Fruit fly (Drosophila melanogaster): ENCODE results near the gene CG31068.

DNA sequence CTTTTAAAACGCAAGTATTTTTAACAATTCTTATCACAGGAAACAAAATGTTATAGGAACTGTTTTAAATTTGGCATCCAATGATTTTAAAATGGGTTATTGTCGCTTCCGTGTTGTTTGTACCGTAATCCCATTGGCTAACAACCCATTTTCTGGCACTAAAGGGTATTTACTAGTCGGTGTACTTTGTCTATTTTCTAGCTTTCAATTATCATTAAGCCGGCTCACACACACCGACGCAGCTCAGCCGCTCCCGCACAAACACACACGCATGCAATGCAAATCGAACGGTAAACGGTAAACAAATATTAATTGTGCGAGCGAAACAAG is 10.9 kb downstream of the CG31068 start:
- no peak for TF ChIP-seq CG14655 (GFP tag; optimal IDR thresholded peaks at IDR 0.05)
- no peak for TF ChIP-seq CG9948 (tag; optimal IDR thresholded peaks at IDR 0.05)
- TF ChIP-seq EcR (GFP tag; optimal IDR thresholded peaks at IDR 0.05), result no peak
- TF ChIP-seq Snoo (tag; optimal IDR thresholded peaks at IDR 0.05), result no peak
- TF ChIP-seq D1 (tag; optimal IDR thresholded peaks at IDR 0.05), result no peak
- TF ChIP-seq CG32121 (GFP tag; IDR thresholded peaks at IDR 0.05), result no peak
- TF ChIP-seq CG34367 (tag; optimal IDR thresholded peaks at IDR 0.05), result no peak
- no peak for TF ChIP-seq Pif1B (GFP tag; optimal IDR thresholded peaks at IDR 0.05)

Measured in whole organism, pupa.